Fruit fly (Drosophila melanogaster) whole organism, pupa: ENCODE measurements around the gene sinah.

Experiments
- CG13204 ChIP-seq: fragments of 200-800 bp; sonication (Bioruptor generic); optimal IDR thresholded peaks from 2 replicates; lab custom pipeline; 2018; ENCODE audit warnings: missing biosample characterization, mild to moderate bottlenecking, missing genetic modification characterization, moderate library complexity
- CG32121 ChIP-seq: fragments of 200-800 bp; sonication (Bioruptor generic); IDR thresholded peaks from 2 replicates; pipeline ENCODE4 v1.3.6; 2022; ENCODE audit warnings: missing biosample characterization, missing genetic modification characterization
- CG34367 ChIP-seq: fragments of 200-800 bp; sonication (Bioruptor generic); optimal IDR thresholded peaks from 2 replicates; lab custom pipeline; 2018; ENCODE audit warnings: missing biosample characterization, mild to moderate bottlenecking, missing genetic modification characterization
- CG8159 ChIP-seq: fragments of 200-800 bp; sonication (Bioruptor generic); optimal IDR thresholded peaks from 3 replicates; lab custom pipeline; 2018; ENCODE audit warnings: missing biosample characterization, mild to moderate bottlenecking, missing genetic modification characterization, moderate library complexity
- Pif1B ChIP-seq: fragments of 200-800 bp; sonication (Bioruptor generic); optimal IDR thresholded peaks from 3 replicates; lab custom pipeline; 2016; ENCODE audit warnings: missing biosample characterization, missing genetic modification characterization
- Snoo ChIP-seq: fragments of 200-800 bp; sonication (Bioruptor generic); optimal IDR thresholded peaks from 3 replicates; lab custom pipeline; 2017; ENCODE audit warnings: missing biosample characterization, mild to moderate bottlenecking, missing genetic modification characterization, inconsistent platforms

- peak; percentile 80 for TF ChIP-seq Pif1B (GFP tag; lab: Kevin White, UChicago)
- peak; percentile 86 for TF ChIP-seq CG32121 (GFP tag; lab: Robert Waterston, UW)
- TF ChIP-seq CG8159 = peak; percentile 75
- peak; percentile 82 for TF ChIP-seq CG34367 (tag; lab: Kevin White, UChicago)
- TF ChIP-seq Snoo (tag; lab: Kevin White, UChicago) = peak; percentile 70
- TF ChIP-seq CG13204 (GFP tag; lab: Kevin White, UChicago) = peak; percentile 97
Observed at dm6 chr3L:16890650-16891336, 31.9 kb downstream of the sinah start.
